Worm (Caenorhabditis elegans) whole organism, young adult: Measurements from ENCODE around the gene T20G5.8.

Source experiments
- B0261.1 ChIP-seq: sonication (generic microtip); optimal IDR thresholded peaks from 2 replicates; lab custom pipeline; 2016; ENCODE audit warnings: mild to moderate bottlenecking, missing genetic modification characterization, moderate library complexity, missing compliant biosample characterization
- C06A6.2 ChIP-seq: fragments of 200-800 bp; sonication (Bioruptor generic); conservative IDR thresholded peaks from 2 replicates; pipeline ENCODE4 v1.3.6; 2022; ENCODE audit warnings: missing genetic modification characterization, missing compliant biosample characterization
- F22D6.2 ChIP-seq: sonication (generic microtip); optimal IDR thresholded peaks from 2 replicates; lab custom pipeline; 2016; ENCODE audit warnings: mild to moderate bottlenecking, missing genetic modification characterization, missing compliant biosample characterization
- F52B5.7 ChIP-seq: sonication (generic microtip); optimal IDR thresholded peaks from 2 replicates; lab custom pipeline; 2016; ENCODE audit warnings: mild to moderate bottlenecking, missing genetic modification characterization, missing compliant biosample characterization
- K11D2.4 ChIP-seq: fragments of 200-800 bp; sonication (Bioruptor generic); IDR thresholded peaks from 2 replicates; pipeline ENCODE4 v1.3.6; 2022; ENCODE audit warnings: missing genetic modification reagents, missing genetic modification characterization, missing compliant biosample characterization
- K12H6.12 ChIP-seq: fragments of 200-800 bp; sonication (Bioruptor generic); optimal IDR thresholded peaks from 2 replicates; lab custom pipeline; 2018; ENCODE audit warnings: mild to moderate bottlenecking, missing genetic modification characterization, missing compliant biosample characterization
- T07F8.4 ChIP-seq: sonication (generic microtip); optimal IDR thresholded peaks from 2 replicates; lab custom pipeline; 2016; ENCODE audit warnings: mild to moderate bottlenecking, missing genetic modification characterization, moderate library complexity, missing compliant biosample characterization
- Y53G8AR.9 ChIP-seq: fragments of 200-800 bp; sonication (Bioruptor generic); conservative IDR thresholded peaks from 2 replicates; pipeline ENCODE4 v1.3.6; 2022; ENCODE audit warnings: missing genetic modification reagents, missing genetic modification characterization, missing compliant biosample characterization
- Y67H2A.10 ChIP-seq: fragments of 200-800 bp; sonication (Bioruptor generic); conservative IDR thresholded peaks from 2 replicates; pipeline ENCODE4 v1.3.6; 2022; ENCODE audit warnings: missing genetic modification reagents, missing genetic modification characterization, missing compliant biosample characterization
- ZK185.1 ChIP-seq: sonication (generic microtip); optimal IDR thresholded peaks from 2 replicates; lab custom pipeline; 2016; ENCODE audit warnings: mild to moderate bottlenecking, missing genetic modification characterization, missing compliant biosample characterization; ENCODE audit not compliant: poor library complexity, severe bottlenecking
- ama-1 ChIP-seq, 3 experiments: fragments of 150-350 bp in 1 of 3; sonication (generic microtip) in 2 of 3; optimal IDR thresholded peaks; 2 replicates each; lab custom pipeline; 2014 to 2018; ENCODE audit warnings: missing biosample characterization in 2 of 3, missing genetic modification characterization in 2 of 3, missing genetic modification reagents in 2 of 3
- atf-7 ChIP-seq: sonication (generic microtip); optimal IDR thresholded peaks from 2 replicates; lab custom pipeline; 2017; ENCODE audit warnings: mild to moderate bottlenecking, missing genetic modification characterization, missing compliant biosample characterization
- athp-1 ChIP-seq: sonication (generic microtip); optimal IDR thresholded peaks from 2 replicates; lab custom pipeline; 2017; ENCODE audit warnings: mild to moderate bottlenecking, missing genetic modification characterization, missing compliant biosample characterization
- attf-3 ChIP-seq: fragments of 200-800 bp; sonication (Bioruptor generic); conservative IDR thresholded peaks from 2 replicates; pipeline ENCODE4 v1.3.6; 2022; ENCODE audit warnings: missing genetic modification reagents, missing genetic modification characterization, missing compliant biosample characterization
- attf-6 ChIP-seq: fragments of 200-800 bp; sonication (Bioruptor generic); IDR thresholded peaks from 2 replicates; pipeline ENCODE4 v1.3.6; 2022; ENCODE audit warnings: missing genetic modification reagents, missing genetic modification characterization, missing compliant biosample characterization
- bed-2 ChIP-seq: fragments of 200-800 bp; sonication (Bioruptor generic); IDR thresholded peaks from 2 replicates; pipeline ENCODE4 v1.3.6; 2022; ENCODE audit warnings: missing genetic modification reagents, missing genetic modification characterization, missing compliant biosample characterization
- ceh-91 ChIP-seq: fragments of 200-800 bp; sonication (Bioruptor generic); IDR thresholded peaks from 2 replicates; pipeline ENCODE4 v1.3.6; 2022; ENCODE audit warnings: missing genetic modification reagents, missing genetic modification characterization, missing compliant biosample characterization
- chd-7 ChIP-seq: sonication (generic microtip); optimal IDR thresholded peaks from 2 replicates; lab custom pipeline; 2016; ENCODE audit warnings: mild to moderate bottlenecking, missing genetic modification characterization, moderate library complexity, missing compliant biosample characterization
- die-1 ChIP-seq: sonication (generic microtip); optimal IDR thresholded peaks from 2 replicates; lab custom pipeline; 2016; ENCODE audit warnings: missing genotype, mild to moderate bottlenecking, missing genetic modification characterization, missing compliant biosample characterization
- egrh-3 ChIP-seq: fragments of 200-800 bp; sonication (Bioruptor generic); IDR thresholded peaks from 2 replicates; pipeline ENCODE4 v1.3.6; 2022; ENCODE audit warnings: missing genetic modification reagents, missing genetic modification characterization, missing compliant biosample characterization
- fkh-3 ChIP-seq: sonication (generic microtip); optimal IDR thresholded peaks from 2 replicates; lab custom pipeline; 2016; ENCODE audit warnings: mild to moderate bottlenecking, missing genetic modification characterization, missing compliant biosample characterization
- him-1 ChIP-seq: sonication (generic microtip); optimal IDR thresholded peaks from 2 replicates; lab custom pipeline; 2016; ENCODE audit warnings: missing genotype, missing genetic modification reagents, missing genetic modification characterization, missing compliant biosample characterization
- hlh-12 ChIP-seq: sonication (generic microtip); optimal IDR thresholded peaks from 2 replicates; lab custom pipeline; 2016; ENCODE audit warnings: missing genetic modification characterization, missing compliant biosample characterization
- hmg-20 ChIP-seq: fragments of 200-800 bp; sonication (Bioruptor generic); IDR thresholded peaks from 2 replicates; pipeline ENCODE4 v1.3.6; 2022; ENCODE audit warnings: missing genetic modification reagents, missing genetic modification characterization, missing compliant biosample characterization
- lin-35 ChIP-seq, 3 experiments: fragments of 150-350 bp in 2 of 3; sonication (generic microtip) in 1 of 3; optimal IDR thresholded peaks; 2 replicates each; lab custom pipeline; 2014 to 2018; ENCODE audit warnings: missing biosample characterization in 3 of 3, missing genetic modification characterization in 3 of 3, missing genetic modification reagents in 3 of 3
- lin-40 ChIP-seq: sonication (generic microtip); optimal IDR thresholded peaks from 2 replicates; lab custom pipeline; 2016; ENCODE audit warnings: missing genetic modification characterization, mild to moderate bottlenecking, missing compliant biosample characterization, missing genotype, missing genetic modification reagents
- madf-10 ChIP-seq: sonication (generic microtip); optimal IDR thresholded peaks from 2 replicates; lab custom pipeline; 2016; ENCODE audit warnings: mild to moderate bottlenecking, missing genetic modification characterization, missing compliant biosample characterization
- madf-3 ChIP-seq: fragments of 200-800 bp; sonication (Bioruptor generic); IDR thresholded peaks from 2 replicates; pipeline ENCODE4 v1.3.6; 2022; ENCODE audit warnings: missing genetic modification reagents, missing genetic modification characterization, missing compliant biosample characterization
- mcd-1 ChIP-seq: fragments of 200-800 bp; sonication (Bioruptor generic); IDR thresholded peaks from 2 replicates; pipeline ENCODE4 v1.3.6; 2022; ENCODE audit warnings: missing genetic modification reagents, missing genetic modification characterization, missing compliant biosample characterization
- mes-4 ChIP-seq: sonication (generic microtip); optimal IDR thresholded peaks from 2 replicates; lab custom pipeline; 2016; ENCODE audit warnings: missing genotype, missing genetic modification characterization, missing compliant biosample characterization
- nhr-179 ChIP-seq: sonication (generic microtip); optimal IDR thresholded peaks from 2 replicates; lab custom pipeline; 2016; ENCODE audit warnings: mild to moderate bottlenecking, missing genetic modification characterization, missing compliant biosample characterization
- nhr-27 ChIP-seq: fragments of 200-800 bp; sonication (Bioruptor generic); optimal IDR thresholded peaks from 2 replicates; lab custom pipeline; 2018; ENCODE audit warnings: mild to moderate bottlenecking, missing genetic modification characterization, moderate library complexity, missing compliant biosample characterization
- nhr-80 ChIP-seq: sonication (generic microtip); optimal IDR thresholded peaks from 2 replicates; lab custom pipeline; 2016; ENCODE audit warnings: missing genetic modification characterization, missing compliant biosample characterization
- pha-4 ChIP-seq: fragments of 150-350 bp; sonication (generic microtip); optimal IDR thresholded peaks from 2 replicates; lab custom pipeline; 2014; ENCODE audit warnings: missing biosample characterization, missing genetic modification reagents, missing genetic modification characterization
- rec-8 ChIP-seq, 2 experiments: sonication (generic microtip); optimal IDR thresholded peaks; 2 replicates each; lab custom pipeline; 2016; ENCODE audit warnings: mild to moderate bottlenecking in 2 of 2, missing genetic modification characterization in 2 of 2, missing genetic modification reagents in 2 of 2, missing genotype in 2 of 2, missing biosample characterization in 1 of 2, missing compliant biosample characterization in 1 of 2, moderate library complexity in 1 of 2
- sdz-38 ChIP-seq: sonication (generic microtip); optimal IDR thresholded peaks from 2 replicates; lab custom pipeline; 2016; ENCODE audit warnings: missing genotype, missing genetic modification characterization, missing compliant biosample characterization
- sea-2 ChIP-seq: fragments of 200-800 bp; sonication (Bioruptor generic); IDR thresholded peaks from 2 replicates; pipeline ENCODE4 v1.3.6; 2022; ENCODE audit warnings: missing genetic modification characterization, missing compliant biosample characterization
- snpc-1.3 ChIP-seq: sonication (generic microtip); optimal IDR thresholded peaks from 2 replicates; lab custom pipeline; 2017; ENCODE audit warnings: missing genetic modification characterization, mild to moderate bottlenecking, missing compliant biosample characterization, antibody characterized with exemption, moderate library complexity, missing genotype, missing genetic modification reagents; ENCODE audit not compliant: insufficient read depth
- snpc-3.4 ChIP-seq: sonication (generic microtip); optimal IDR thresholded peaks from 2 replicates; lab custom pipeline; 2017; ENCODE audit warnings: missing genetic modification characterization, mild to moderate bottlenecking, missing compliant biosample characterization, antibody characterized with exemption, moderate library complexity, missing genotype, missing genetic modification reagents
- sptf-2 ChIP-seq: fragments of 200-800 bp; sonication (Bioruptor generic); optimal IDR thresholded peaks from 2 replicates; lab custom pipeline; 2018; ENCODE audit warnings: mild to moderate bottlenecking, missing genetic modification characterization, missing compliant biosample characterization
- tlf-1 ChIP-seq: fragments of 200-800 bp; sonication (Bioruptor generic); optimal IDR thresholded peaks from 2 replicates; lab custom pipeline; 2018; ENCODE audit warnings: mild to moderate bottlenecking, missing genetic modification characterization, missing compliant biosample characterization
- unc-130 ChIP-seq: sonication (generic microtip); optimal IDR thresholded peaks from 2 replicates; lab custom pipeline; 2016; ENCODE audit warnings: missing genetic modification reagents, missing genetic modification characterization, missing compliant biosample characterization
- xnd-1 ChIP-seq: sonication (generic microtip); optimal IDR thresholded peaks from 2 replicates; lab custom pipeline; 2016; ENCODE audit warnings: missing genotype, missing genetic modification reagents, missing genetic modification characterization, missing compliant biosample characterization
- ztf-25 ChIP-seq: fragments of 200-800 bp; sonication (Bioruptor generic); IDR thresholded peaks from 2 replicates; pipeline ENCODE4 v1.3.6; 2022; ENCODE audit warnings: missing genetic modification reagents, missing genetic modification characterization, missing compliant biosample characterization
- ztf-3 ChIP-seq: fragments of 200-800 bp; sonication (Bioruptor generic); optimal IDR thresholded peaks from 2 replicates; lab custom pipeline; 2018; ENCODE audit warnings: mild to moderate bottlenecking, missing genetic modification characterization, missing compliant biosample characterization

T20G5.8 gene

ce11 chrIII:10186160-10186559 is 13.0 kb upstream of the T20G5.8 start, which contains the start of gene unc-47:
unc-47 (minus strand) TSS chrIII:10186260.
- TF ChIP-seq atf-7 (no peak), madf-10 (tag; lab: Kevin White, UChicago) (no peak), nhr-27 (no peak), him-1 (tag; lab: Kevin White, UChicago) (no peak), athp-1 (no peak), ceh-91 (GFP tag; lab: Robert Waterston, UW) (no peak), Y53G8AR.9 (GFP tag; lab: Robert Waterston, UW) (no peak), sea-2 (GFP tag; lab: Robert Waterston, UW) (no peak), hmg-20 (no peak), hlh-12 (no peak)

- TF ChIP-seq ztf-25: no peak
- TF ChIP-seq K12H6.12 (tag; lab: Kevin White, UChicago): peak; percentile 22
- TF ChIP-seq C06A6.2 (GFP tag; lab: Robert Waterston, UW): no peak
- no peak for TF ChIP-seq xnd-1 (tag; lab: Kevin White, UChicago)
These were observed 11.3 kb upstream of the T20G5.8 start for ce11 chrIII:10187840-10188239.

DNA sequence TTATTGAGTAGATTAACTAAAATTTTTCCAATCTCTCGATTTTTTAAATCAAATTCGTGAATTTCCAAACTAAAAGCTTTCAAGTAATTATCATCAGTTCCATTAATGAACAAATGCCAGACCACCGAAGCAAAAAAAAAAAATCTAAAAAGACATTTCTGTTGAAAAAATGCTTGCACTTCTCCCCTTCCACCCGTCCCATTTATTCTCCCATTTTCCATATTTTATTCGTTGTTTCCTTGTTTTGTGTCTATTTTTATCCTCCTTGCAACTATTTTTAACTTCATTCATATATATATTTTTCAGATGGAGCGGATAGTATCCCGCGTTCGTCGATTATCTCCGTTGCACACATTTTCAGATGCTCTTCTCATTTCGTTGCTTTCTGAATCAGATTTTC is 10.2 kb upstream of the T20G5.8 start, which contains the start of gene epac-1:
TSS of gene epac-1 (plus strand) at position 301 of the 400 bp plus-strand sequence.
- TF ChIP-seq lin-40 (tag; lab: Kevin White, UChicago): no peak
- TF ChIP-seq pha-4 (tag; lab: Kevin White, UChicago): no peak
- TF ChIP-seq egrh-3: no peak
- TF ChIP-seq mcd-1 (GFP tag; lab: Robert Waterston, UW): no peak
- TF ChIP-seq fkh-3 (tag; lab: Kevin White, UChicago): no peak
- TF ChIP-seq attf-3 (GFP tag; lab: Robert Waterston, UW): no peak
- no peak for TF ChIP-seq nhr-179 (tag; lab: Kevin White, UChicago)
- TF ChIP-seq bed-2 (GFP tag; lab: Robert Waterston, UW): no peak
- no peak for TF ChIP-seq sptf-2
- no peak for TF ChIP-seq unc-130 (GFP tag; lab: Kevin White, UChicago)
- TF ChIP-seq T07F8.4 (tag; lab: Kevin White, UChicago): no peak
- TF ChIP-seq K11D2.4: no peak
- TF ChIP-seq mes-4 (tag; lab: Kevin White, UChicago): no peak
- TF ChIP-seq nhr-80 (tag; lab: Kevin White, UChicago): no peak
- TF ChIP-seq B0261.1 (tag; lab: Kevin White, UChicago): no peak
- TF ChIP-seq hmg-20: no peak
- no peak for TF ChIP-seq tlf-1 (GFP tag; lab: Kevin White, UChicago)
- no peak for TF ChIP-seq snpc-3.4 (tag; lab: Kevin White, UChicago)
- TF ChIP-seq sdz-38 (tag; lab: Kevin White, UChicago): no peak

DNA sequence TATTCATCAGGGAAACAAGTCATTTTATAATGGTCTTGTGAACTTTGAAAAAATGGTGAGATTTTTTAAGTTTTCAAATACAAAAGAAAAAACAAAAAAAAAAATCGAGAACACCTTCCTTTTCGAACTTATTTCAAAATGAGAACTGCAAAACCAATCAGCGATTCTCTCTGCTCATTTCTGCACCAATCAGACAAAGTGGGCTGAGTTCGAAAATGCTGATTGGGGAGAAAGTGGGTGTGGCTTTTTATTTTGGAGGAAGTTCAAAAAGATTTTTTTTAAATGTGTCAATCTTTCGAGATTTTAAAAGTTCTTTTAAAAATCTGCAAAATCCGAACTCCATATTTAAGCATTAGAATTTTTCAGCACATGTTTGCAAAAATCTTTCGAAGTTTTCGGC is 4.6 kb upstream of the T20G5.8 start:
- no peak for TF ChIP-seq C06A6.2 (GFP tag; lab: Robert Waterston, UW)
- no peak for TF ChIP-seq Y67H2A.10
- TF ChIP-seq ama-1 (optimal IDR thresholded peaks at IDR 0.05; lab: Kevin White, UChicago): no peak
- no peak for TF ChIP-seq ama-1 (GFP tag; optimal IDR thresholded peaks at IDR 0.05; lab: Kevin White, UChicago)
- no peak for TF ChIP-seq F52B5.7 (tag; lab: Kevin White, UChicago)
- TF ChIP-seq ztf-3 (GFP tag; lab: Kevin White, UChicago): no peak
- TF ChIP-seq attf-6: no peak
- no peak for TF ChIP-seq F22D6.2 (tag; lab: Kevin White, UChicago)
- no peak for TF ChIP-seq mes-4 (tag; lab: Kevin White, UChicago)
- no peak for TF ChIP-seq snpc-1.3
- no peak for TF ChIP-seq lin-35 (GFP tag; optimal IDR thresholded peaks at IDR 0.05; lab: Kevin White, UChicago)
- no peak for TF ChIP-seq ceh-91 (GFP tag; lab: Robert Waterston, UW)
- no peak for TF ChIP-seq rec-8 (tag; optimal IDR thresholded peaks at IDR 0.05; lab: Kevin White, UChicago)
- TF ChIP-seq ZK185.1 (tag; lab: Kevin White, UChicago): no peak
- TF ChIP-seq chd-7 (tag; lab: Kevin White, UChicago): no peak
- TF ChIP-seq die-1 (tag; lab: Kevin White, UChicago): no peak
- TF ChIP-seq madf-3 (GFP tag; lab: Robert Waterston, UW): no peak
- TF ChIP-seq atf-7: no peak
